Fruit fly (Drosophila melanogaster): ENCODE data around the gene CG15561.

The CG15561 gene

DNA sequence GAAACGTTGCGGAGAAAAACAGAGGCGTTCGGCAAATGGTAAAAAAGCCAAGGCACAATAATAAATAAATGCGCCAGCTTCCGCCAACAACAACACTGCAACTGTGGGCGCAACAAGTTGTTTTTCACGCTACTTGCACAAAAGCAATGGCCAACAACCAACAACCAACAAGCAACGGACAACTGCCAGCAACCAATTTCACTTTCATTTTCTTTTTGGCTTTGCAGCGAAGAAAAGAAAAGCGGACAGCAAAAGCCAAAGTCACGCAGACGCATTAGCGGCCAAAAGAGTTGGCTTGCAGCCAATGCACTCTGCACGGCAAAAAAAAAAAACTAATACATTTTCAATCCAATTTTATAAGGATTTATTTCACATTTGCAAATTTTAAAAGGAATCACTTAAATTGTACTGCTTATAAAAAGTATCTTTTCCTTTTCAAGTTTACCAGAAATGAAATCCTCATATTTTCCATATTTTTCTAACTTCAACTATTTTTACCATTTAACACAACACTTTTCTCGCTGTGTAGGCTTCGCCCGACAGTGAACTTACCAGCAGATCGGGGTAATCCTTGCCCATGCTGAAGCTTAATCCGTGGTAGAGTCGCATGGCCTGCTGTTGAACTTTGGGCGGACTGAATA lies 35.5 kb upstream of the CG15561 start (continued):
- TF ChIP-seq bsh (GFP tag; optimal IDR thresholded peaks at IDR 0.05) (peak in 1 of 2 experiments; percentile 27), CG1832 (GFP tag; optimal IDR thresholded peaks at IDR 0.05) (no peak), hbn (GFP tag; IDR thresholded peaks at IDR 0.05; ENCODE audit: partially characterized antibody) (no peak), lola (GFP tag; optimal IDR thresholded peaks at IDR 0.05) (no peak), psq (GFP tag; optimal IDR thresholded peaks at IDR 0.05) (no peak), CG14965 (GFP tag; optimal IDR thresholded peaks at IDR 0.05; ENCODE audit: borderline replicate concordance) (no peak), sob (GFP tag; IDR thresholded peaks at IDR 0.05) (no peak), az2 (GFP tag; optimal IDR thresholded peaks at IDR 0.05) (peak; percentile 20), Ssrp (tag; optimal IDR thresholded peaks at IDR 0.05) (peak; percentile 0), sqz (GFP tag; optimal IDR thresholded peaks at IDR 0.05) (no peak), CG1024 (GFP tag; IDR thresholded peaks at IDR 0.05) (no peak), Sox102F (GFP tag; optimal IDR thresholded peaks at IDR 0.05) (peak; percentile 49), Nf-YC (tag; optimal IDR thresholded peaks at IDR 0.05) (no peak), Dad (GFP tag; optimal IDR thresholded peaks at IDR 0.05) (no peak), dati (GFP tag; IDR thresholded peaks at IDR 0.05) (no peak), CG7928 (GFP tag; optimal IDR thresholded peaks at IDR 0.05) (no peak), Ptx1 (GFP tag; IDR thresholded peaks at IDR 0.05) (0 out of 2 replicates have a peak, but pooled peaks have one; percentile 20), Gug (GFP tag; IDR thresholded peaks at IDR 0.05) (no peak), ranshi (GFP tag; IDR thresholded peaks at IDR 0.05) (no peak), CG14050 (GFP tag; IDR thresholded peaks at IDR 0.05) (no peak), gem (tag; optimal IDR thresholded peaks at IDR 0.05) (peak; percentile 31), cad (GFP tag; optimal IDR thresholded peaks at IDR 0.05) (no peak), kay (GFP tag; optimal IDR thresholded peaks at IDR 0.05) (no peak), CG8388 (GFP tag; optimal IDR thresholded peaks at IDR 0.05) (peak; percentile 4), CG12219 (GFP tag; optimal IDR thresholded peaks at IDR 0.05) (no peak), HLH4C (GFP tag; IDR thresholded peaks at IDR 0.05; ENCODE audit: partially characterized antibody) (no peak), vfl (GFP tag; optimal IDR thresholded peaks at IDR 0.05) (no peak), CG12942 (GFP tag; optimal IDR thresholded peaks at IDR 0.05) (no peak), sens (GFP tag) (peak; percentile 69), ci (GFP tag; IDR thresholded peaks at IDR 0.05) (no peak), pita (GFP tag; optimal IDR thresholded peaks at IDR 0.05) (no peak), so (GFP tag; IDR thresholded peaks at IDR 0.05) (no peak), prd (optimal IDR thresholded peaks at IDR 0.05) (no peak), prd (GFP tag; IDR thresholded peaks at IDR 0.05) (peak; percentile 17; the same call in 1 of the 3 replicates), Jarid2 (GFP tag; optimal IDR thresholded peaks at IDR 0.05) (no peak), tin (GFP tag; optimal IDR thresholded peaks at IDR 0.05) (no peak), Oaz (GFP tag; IDR thresholded peaks at IDR 0.05) (no peak), org-1 (GFP tag; optimal IDR thresholded peaks at IDR 0.05) (no peak)

DNA sequence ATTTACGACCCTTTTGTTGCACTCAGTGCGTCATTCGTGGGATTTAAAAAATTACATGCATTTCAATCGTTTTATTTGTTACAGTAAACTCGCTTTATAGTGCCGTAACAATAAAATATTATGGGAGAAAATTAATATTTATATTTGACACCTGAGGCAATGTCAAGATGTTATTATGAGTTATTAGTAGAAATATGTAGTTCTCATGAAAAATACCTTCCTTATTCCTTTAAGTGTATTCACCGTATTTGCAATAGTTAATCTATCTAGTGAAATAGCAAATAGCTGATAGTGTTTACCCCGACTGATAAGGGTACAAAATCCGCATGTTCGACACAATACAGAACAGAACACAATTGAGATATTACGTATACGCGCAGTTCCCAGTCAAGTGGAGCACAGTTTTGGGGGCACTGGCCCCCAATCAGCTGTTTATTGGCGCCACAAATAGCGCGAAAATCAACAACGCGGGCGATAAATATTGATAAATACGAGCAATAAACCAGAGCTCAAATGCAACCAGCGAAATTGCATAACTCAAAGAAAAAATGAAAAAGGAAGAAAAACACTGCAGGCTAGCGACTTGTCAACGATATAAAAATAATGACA lies 34.8 kb upstream of the CG15561 start:
- TF ChIP-seq gsb (GFP tag; IDR thresholded peaks at IDR 0.05) (0 out of 2 replicates have a peak, but pooled peaks have one; percentile 8), Pdp1 (GFP tag; optimal IDR thresholded peaks at IDR 0.05) (peak in 1 of 2 experiments; percentile 68), exex (tag; optimal IDR thresholded peaks at IDR 0.05) (peak; percentile 38), CG2120 (GFP tag; optimal IDR thresholded peaks at IDR 0.05) (peak; percentile 12), CG6654 (GFP tag; optimal IDR thresholded peaks at IDR 0.05) (peak; percentile 88), chinmo (GFP tag; IDR thresholded peaks at IDR 0.05; ENCODE audit: partially characterized antibody) (0 out of 4 replicates have a peak, but pooled peaks have one; percentile 37), CG7372 (GFP tag; IDR thresholded peaks at IDR 0.05) (peak; percentile 74), CG16863 (GFP tag; optimal IDR thresholded peaks at IDR 0.05) (no peak), mirr (GFP tag; optimal IDR thresholded peaks at IDR 0.05) (peak; percentile 19), gro (GFP tag; optimal IDR thresholded peaks at IDR 0.05) (peak; percentile 15), HmgZ (tag; optimal IDR thresholded peaks at IDR 0.05) (peak; percentile 3), pros (GFP tag; optimal IDR thresholded peaks at IDR 0.05) (no peak), crp (GFP tag; optimal IDR thresholded peaks at IDR 0.05) (peak in 1 of 2 experiments; percentile 64), H15 (GFP tag; IDR thresholded peaks at IDR 0.05) (no peak)
